Fruit fly (Drosophila melanogaster) whole organism, embryonic: ENCODE data around the gene Drep4.

Experiments
- Asciz ChIP-seq: fragments of 200-800 bp; sonication (Bioruptor generic); optimal IDR thresholded peaks from 2 replicates; lab custom pipeline; 2017; ENCODE audit warnings: missing biosample characterization, mild to moderate bottlenecking, missing genetic modification characterization, missing genetic modification reagents
- Bgb ChIP-seq: fragments of 200-800 bp; sonication (Bioruptor generic); IDR thresholded peaks from 2 replicates; pipeline ENCODE4 v1.3.6; 2022; ENCODE audit warnings: missing biosample characterization, missing genetic modification characterization; ENCODE audit not compliant: partially characterized antibody
- BtbVII ChIP-seq: fragments of 200-800 bp; sonication (Bioruptor generic); optimal IDR thresholded peaks from 3 replicates; lab custom pipeline; 2017; ENCODE audit warnings: missing biosample characterization, mild to moderate bottlenecking, missing genetic modification characterization
- CG1024 ChIP-seq: fragments of 200-800 bp; sonication (Bioruptor generic); IDR thresholded peaks from 2 replicates; pipeline ENCODE4 v1.3.6; 2022; ENCODE audit warnings: missing biosample characterization, missing genetic modification characterization
- CG11560 ChIP-seq: fragments of 200-800 bp; sonication (Bioruptor generic); IDR thresholded peaks from 3 replicates; pipeline ENCODE4 v1.3.6; 2022; ENCODE audit warnings: missing biosample characterization, missing genetic modification characterization
- CG14050 ChIP-seq: fragments of 200-800 bp; sonication (Bioruptor generic); IDR thresholded peaks from 3 replicates; pipeline ENCODE4 v1.3.6; 2022; ENCODE audit warnings: missing biosample characterization, missing genetic modification characterization
- CG17829 ChIP-seq: fragments of 200-800 bp; optimal IDR thresholded peaks from 2 replicates; lab custom pipeline; 2019; ENCODE audit warnings: missing biosample characterization, mild to moderate bottlenecking, missing genetic modification characterization, moderate library complexity
- CG18262 ChIP-seq: fragments of 200-800 bp; optimal IDR thresholded peaks from 3 replicates; lab custom pipeline; 2019; ENCODE audit warnings: missing biosample characterization, mild to moderate bottlenecking, missing genetic modification characterization, moderate library complexity
- CG3407 ChIP-seq: fragments of 200-800 bp; sonication (Bioruptor generic); optimal IDR thresholded peaks from 2 replicates; lab custom pipeline; 2018; ENCODE audit warnings: missing biosample characterization, mild to moderate bottlenecking, missing genetic modification characterization
- CG6654 ChIP-seq: fragments of 200-800 bp; sonication (Bioruptor generic); optimal IDR thresholded peaks from 2 replicates; lab custom pipeline; 2017; ENCODE audit warnings: missing biosample characterization, mild to moderate bottlenecking, missing genetic modification characterization
- CG7556 ChIP-seq: fragments of 200-800 bp; sonication (Bioruptor generic); optimal IDR thresholded peaks from 2 replicates; lab custom pipeline; 2017; ENCODE audit warnings: missing biosample characterization, mild to moderate bottlenecking, missing genetic modification characterization
- CG9797 ChIP-seq: fragments of 200-800 bp; sonication (Bioruptor generic); optimal IDR thresholded peaks from 3 replicates; lab custom pipeline; 2018; ENCODE audit warnings: missing biosample characterization, mild to moderate bottlenecking, missing genetic modification characterization
- D19A ChIP-seq: fragments of 200-800 bp; optimal IDR thresholded peaks from 3 replicates; lab custom pipeline; 2019; ENCODE audit warnings: missing biosample characterization, mild to moderate bottlenecking, missing genetic modification characterization, moderate library complexity
- Doc2 ChIP-seq: fragments of 200-800 bp; sonication (Bioruptor generic); IDR thresholded peaks from 2 replicates; pipeline ENCODE4 v1.3.6; 2022; ENCODE audit warnings: missing biosample characterization, missing genetic modification characterization
- Gug ChIP-seq: fragments of 200-800 bp; sonication (Bioruptor generic); IDR thresholded peaks from 4 replicates; pipeline ENCODE4 v1.3.6; 2022; ENCODE audit warnings: missing biosample characterization, missing genetic modification characterization
- H15 ChIP-seq: fragments of 200-800 bp; sonication (Bioruptor generic); IDR thresholded peaks from 3 replicates; pipeline ENCODE4 v1.3.6; 2022; ENCODE audit warnings: missing biosample characterization, missing genetic modification characterization
- HmgD ChIP-seq: fragments of 200-800 bp; sonication (Bioruptor generic); optimal IDR thresholded peaks from 3 replicates; lab custom pipeline; 2016; ENCODE audit warnings: missing biosample characterization, missing genetic modification characterization
- HmgZ ChIP-seq: fragments of 200-800 bp; sonication (Bioruptor generic); optimal IDR thresholded peaks from 2 replicates; lab custom pipeline; 2018; ENCODE audit warnings: missing biosample characterization, mild to moderate bottlenecking, missing genetic modification characterization
- Hr3 ChIP-seq: fragments of 200-800 bp; sonication (Bioruptor generic); optimal IDR thresholded peaks from 3 replicates; lab custom pipeline; 2016; ENCODE audit warnings: missing biosample characterization, missing genetic modification characterization
- Max ChIP-seq: fragments of 200-800 bp; sonication (Bioruptor generic); optimal IDR thresholded peaks from 2 replicates; lab custom pipeline; 2016; ENCODE audit warnings: missing biosample characterization, mild to moderate bottlenecking, missing genetic modification characterization
- Nf-YC ChIP-seq: fragments of 200-800 bp; optimal IDR thresholded peaks from 3 replicates; lab custom pipeline; 2019; ENCODE audit warnings: missing biosample characterization, mild to moderate bottlenecking, missing genetic modification characterization, moderate library complexity
- NfI ChIP-seq: fragments of 200-800 bp; sonication (Bioruptor generic); optimal IDR thresholded peaks from 3 replicates; lab custom pipeline; 2018; ENCODE audit warnings: missing biosample characterization, mild to moderate bottlenecking, missing genetic modification characterization, moderate library complexity
- Oaz ChIP-seq: fragments of 200-800 bp; sonication (Bioruptor generic); IDR thresholded peaks from 2 replicates; pipeline ENCODE4 v1.3.6; 2022; ENCODE audit warnings: missing biosample characterization, missing genetic modification characterization
- Sox102F ChIP-seq: fragments of 200-800 bp; sonication (Bioruptor generic); optimal IDR thresholded peaks from 2 replicates; lab custom pipeline; 2018; ENCODE audit warnings: missing biosample characterization, mild to moderate bottlenecking, missing genetic modification characterization, moderate library complexity
- Ssrp ChIP-seq: fragments of 200-800 bp; sonication (Bioruptor generic); optimal IDR thresholded peaks from 2 replicates; lab custom pipeline; 2018; ENCODE audit warnings: missing biosample characterization, mild to moderate bottlenecking, missing genetic modification characterization, moderate library complexity
- Taf1 ChIP-seq: fragments of 200-800 bp; sonication (Bioruptor generic); IDR thresholded peaks from 2 replicates; pipeline ENCODE4 v1.3.6; 2022; ENCODE audit warnings: missing biosample characterization, missing genetic modification characterization
- ara ChIP-seq: fragments of 200-800 bp; sonication (Bioruptor generic); IDR thresholded peaks from 2 replicates; pipeline ENCODE4 v1.3.6; 2022; ENCODE audit warnings: missing biosample characterization, missing genetic modification characterization
- ash1 ChIP-seq: fragments of 200-800 bp; sonication (Bioruptor generic); optimal IDR thresholded peaks from 2 replicates; lab custom pipeline; 2018; ENCODE audit warnings: missing biosample characterization, mild to moderate bottlenecking, missing genetic modification characterization
- chn ChIP-seq: fragments of 200-800 bp; sonication (Bioruptor generic); optimal IDR thresholded peaks from 2 replicates; lab custom pipeline; 2016; ENCODE audit warnings: missing biosample characterization, missing genetic modification characterization
- disco-r ChIP-seq: fragments of 200-800 bp; sonication (Bioruptor generic); optimal IDR thresholded peaks from 2 replicates; lab custom pipeline; 2016; ENCODE audit warnings: missing biosample characterization, missing genetic modification characterization
- ems ChIP-seq: fragments of 200-800 bp; sonication (Bioruptor generic); optimal IDR thresholded peaks from 3 replicates; lab custom pipeline; 2016; ENCODE audit warnings: missing biosample characterization, missing genetic modification characterization
- exex ChIP-seq: fragments of 200-800 bp; sonication (Bioruptor generic); optimal IDR thresholded peaks from 4 replicates; lab custom pipeline; 2018; ENCODE audit warnings: missing biosample characterization, mild to moderate bottlenecking, missing genetic modification characterization, moderate library complexity
- grn ChIP-seq: fragments of 200-800 bp; sonication (Bioruptor generic); optimal IDR thresholded peaks from 3 replicates; lab custom pipeline; 2017; ENCODE audit warnings: missing biosample characterization, missing genetic modification characterization
- gsb ChIP-seq: fragments of 200-800 bp; sonication (Bioruptor generic); IDR thresholded peaks from 2 replicates; pipeline ENCODE4 v1.3.6; 2022; ENCODE audit warnings: missing biosample characterization, missing genetic modification characterization
- gsb-n ChIP-seq: fragments of 200-800 bp; sonication (Bioruptor generic); optimal IDR thresholded peaks from 3 replicates; lab custom pipeline; 2018; ENCODE audit warnings: missing biosample characterization, mild to moderate bottlenecking, missing genetic modification characterization
- hb ChIP-seq: fragments of 200-800 bp; sonication (Bioruptor generic); IDR thresholded peaks from 3 replicates; pipeline ENCODE4 v1.3.6; 2022; ENCODE audit warnings: missing biosample characterization, missing genetic modification characterization; ENCODE audit not compliant: partially characterized antibody
- her ChIP-seq: fragments of 200-800 bp; sonication (Bioruptor generic); optimal IDR thresholded peaks from 2 replicates; lab custom pipeline; 2016; ENCODE audit warnings: missing biosample characterization, missing genetic modification characterization
- hkb ChIP-seq, 2 experiments: fragments of 200-800 bp in 1 of 2; fragments of >200 bp in 1 of 2; sonication (Bioruptor generic) in 1 of 2; IDR thresholded peaks in 1 of 2; optimal IDR thresholded peaks in 1 of 2; 2 replicates each; pipeline versions ENCODE4 v1.3.6 to Lab custom; 2017 to 2022; ENCODE audit warnings: missing biosample characterization in 1 of 2, missing genetic modification characterization in 1 of 2
- knrl ChIP-seq: fragments of 200-800 bp; sonication (Bioruptor generic); IDR thresholded peaks from 3 replicates; pipeline ENCODE4 v1.3.6; 2022; ENCODE audit warnings: missing biosample characterization, missing genetic modification characterization; ENCODE audit not compliant: partially characterized antibody
- mam ChIP-seq: fragments of 200-800 bp; sonication (Bioruptor generic); optimal IDR thresholded peaks from 3 replicates; lab custom pipeline; 2016; ENCODE audit warnings: missing biosample characterization, missing genetic modification characterization
- oc ChIP-seq: fragments of 200-800 bp; sonication (Bioruptor generic); optimal IDR thresholded peaks from 2 replicates; lab custom pipeline; 2018; ENCODE audit warnings: missing biosample characterization, mild to moderate bottlenecking, missing genetic modification characterization, moderate library complexity
- onecut ChIP-seq: fragments of 200-800 bp; sonication (Bioruptor generic); IDR thresholded peaks from 2 replicates; pipeline ENCODE4 v1.3.6; 2022; ENCODE audit warnings: missing biosample characterization, missing genetic modification characterization
- org-1 ChIP-seq: fragments of 200-800 bp; sonication (Bioruptor generic); optimal IDR thresholded peaks from 2 replicates; lab custom pipeline; 2017; ENCODE audit warnings: missing biosample characterization, missing genetic modification characterization
- pho ChIP-seq: fragments of 200-800 bp; sonication (Bioruptor generic); optimal IDR thresholded peaks from 2 replicates; lab custom pipeline; 2016; ENCODE audit warnings: missing biosample characterization, missing genetic modification characterization
- ranshi ChIP-seq: fragments of 200-800 bp; sonication (Bioruptor generic); IDR thresholded peaks from 2 replicates; pipeline ENCODE4 v1.3.6; 2022; ENCODE audit warnings: missing biosample characterization, missing genetic modification characterization
- schlank ChIP-seq: fragments of 200-800 bp; sonication (Bioruptor generic); optimal IDR thresholded peaks from 2 replicates; lab custom pipeline; 2018; ENCODE audit warnings: missing biosample characterization, mild to moderate bottlenecking, missing genetic modification characterization
- sd ChIP-seq: fragments of 200-800 bp; sonication (Bioruptor generic); optimal IDR thresholded peaks from 3 replicates; lab custom pipeline; 2018; ENCODE audit warnings: missing biosample characterization, mild to moderate bottlenecking, missing genetic modification characterization, moderate library complexity
- sim ChIP-seq: fragments of 200-800 bp; sonication (Bioruptor generic); IDR thresholded peaks from 2 replicates; pipeline ENCODE4 v1.3.6; 2022; ENCODE audit warnings: missing biosample characterization, missing genetic modification characterization
- slou ChIP-seq: fragments of 200-800 bp; sonication (Bioruptor generic); optimal IDR thresholded peaks from 3 replicates; lab custom pipeline; 2016; ENCODE audit warnings: missing biosample characterization, missing genetic modification characterization
- tgo ChIP-seq: fragments of 200-800 bp; sonication (Bioruptor generic); IDR thresholded peaks from 3 replicates; pipeline ENCODE4 v1.3.6; 2022; ENCODE audit warnings: missing biosample characterization, missing genetic modification characterization
- usp ChIP-seq: fragments of >200 bp; optimal IDR thresholded peaks from 2 replicates; lab custom pipeline; 2017; ENCODE audit warnings: missing biosample characterization, missing genetic modification characterization
- wor ChIP-seq: fragments of 200-800 bp; sonication (Bioruptor generic); IDR thresholded peaks from 2 replicates; pipeline ENCODE4 v1.3.6; 2022; ENCODE audit warnings: missing biosample characterization, missing genetic modification characterization

The Drep4 gene

DNA sequence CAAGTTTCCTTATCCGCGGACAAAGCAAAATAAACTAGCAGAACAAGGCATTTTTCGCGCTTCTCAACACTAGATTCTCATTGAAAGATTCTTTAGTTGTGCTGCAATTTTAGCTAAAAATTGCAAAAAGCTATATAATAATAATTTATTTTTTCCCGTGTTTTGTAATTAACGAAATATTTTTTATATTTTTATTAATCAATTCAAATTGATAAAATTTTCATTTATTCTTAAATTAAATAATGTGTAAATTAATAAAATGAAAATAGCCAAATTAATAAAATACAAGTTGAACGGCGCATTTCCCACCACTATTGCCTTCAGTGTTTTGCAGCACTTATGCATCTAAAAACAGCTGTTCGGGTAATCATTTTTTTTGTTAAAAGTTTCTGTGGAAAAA, at the start of gene Drep4, which contains the start of gene Uvrag (continued):
- TF ChIP-seq Max (GFP tag; lab: Kevin White, UChicago) (peak; percentile 30), Ssrp (tag; lab: Kevin White, UChicago) (peak; percentile 74), sim (GFP tag; lab: Robert Waterston, UW) (no peak), wor (no peak), NfI (GFP tag; lab: Kevin White, UChicago) (peak; percentile 73), ranshi (0 out of 2 replicates have a peak, but pooled peaks have one; percentile 57), Oaz (GFP tag; lab: Robert Waterston, UW) (no peak), exex (no peak), grn (GFP tag; lab: Kevin White, UChicago) (no peak), Taf1 (GFP tag; lab: Robert Waterston, UW) (no peak), her (GFP tag; lab: Kevin White, UChicago) (no peak), CG1024 (GFP tag; lab: Robert Waterston, UW) (no peak), gsb (GFP tag; lab: Robert Waterston, UW) (no peak), CG7556 (GFP tag; lab: Kevin White, UChicago) (no peak), mam (GFP tag; lab: Kevin White, UChicago) (peak; percentile 16), chn (no peak), ems (no peak), CG14050 (GFP tag; lab: Robert Waterston, UW) (no peak), H15 (GFP tag; lab: Robert Waterston, UW) (peak; percentile 43; the same call in 1 of the 3 replicates), ara (GFP tag; lab: Robert Waterston, UW) (0 out of 2 replicates have a peak, but pooled peaks have one; percentile 18), onecut (GFP tag; lab: Robert Waterston, UW) (no peak), Gug (no peak), Hr3 (GFP tag; lab: Kevin White, UChicago) (peak; percentile 78), oc (tag; lab: Kevin White, UChicago) (no peak), HmgD (GFP tag; lab: Kevin White, UChicago) (no peak), disco-r (GFP tag; lab: Kevin White, UChicago) (no peak), CG9797 (GFP tag; lab: Kevin White, UChicago) (no peak), HmgZ (tag; lab: Kevin White, UChicago) (peak; percentile 50), org-1 (GFP tag; lab: Kevin White, UChicago) (no peak), CG3407 (peak; percentile 43), schlank (tag; lab: Kevin White, UChicago) (no peak), CG17829 (peak; percentile 81), CG6654 (GFP tag; lab: Kevin White, UChicago) (no peak), BtbVII (GFP tag; lab: Kevin White, UChicago) (no peak), pho (GFP tag; lab: Kevin White, UChicago) (peak; percentile 1), Asciz (GFP tag; lab: Kevin White, UChicago) (no peak), CG18262 (tag; lab: Kevin White, UChicago) (no peak), Nf-YC (no peak), hb (no peak), CG11560 (tag; lab: Robert Waterston, UW) (no peak), ash1 (no peak), Sox102F (GFP tag; lab: Kevin White, UChicago) (peak; percentile 64), Doc2 (no peak), slou (peak; percentile 57), usp (GFP tag; lab: Kevin White, UChicago) (no peak), knrl (no peak; the same call in 2 of the 3 replicates), Bgb (GFP tag; lab: Robert Waterston, UW) (no peak), hkb (optimal IDR thresholded peaks at IDR 0.05; lab: Kevin White, UChicago) (no peak), hkb (GFP tag; IDR thresholded peaks at IDR 0.05; lab: Robert Waterston, UW) (no peak), sd (no peak), D19A (peak; percentile 56), tgo (GFP tag; lab: Robert Waterston, UW) (peak; percentile 69; the same call in 2 of the 3 replicates), gsb-n (tag; lab: Kevin White, UChicago) (no peak)
